Worm (Caenorhabditis elegans): Measurements from ENCODE around the gene ZK1055.7.

ZK1055.7 gene

ce11 chrV:6616294-6616693 is 11.1 kb upstream of the ZK1055.7 start:
- no peak for TF ChIP-seq lin-13 (tag; optimal IDR thresholded peaks at IDR 0.05)
- TF ChIP-seq ham-2 (GFP tag; optimal IDR thresholded peaks at IDR 0.05): no peak
- no peak for TF ChIP-seq unc-62 (GFP tag; optimal IDR thresholded peaks at IDR 0.05)
- TF ChIP-seq ceh-39 (tag; optimal IDR thresholded peaks at IDR 0.05): no peak
- no peak for TF ChIP-seq mep-1 (tag; optimal IDR thresholded peaks at IDR 0.05)
- TF ChIP-seq nhr-76 (tag; optimal IDR thresholded peaks at IDR 0.05): no peak
- no peak for TF ChIP-seq mls-2 (tag; optimal IDR thresholded peaks at IDR 0.05)
- no peak for TF ChIP-seq ceh-43 (GFP tag; optimal IDR thresholded peaks at IDR 0.05)
- TF ChIP-seq elt-1 (tag; optimal IDR thresholded peaks at IDR 0.05; ENCODE audit: borderline replicate concordance, insufficient read depth): no peak
- no peak for TF ChIP-seq hlh-1 (tag; optimal IDR thresholded peaks at IDR 0.05)
- no peak for TF ChIP-seq sptf-1 (tag; optimal IDR thresholded peaks at IDR 0.05)
- no peak for TF ChIP-seq nhr-2 (tag; optimal IDR thresholded peaks at IDR 0.05)
- no peak for TF ChIP-seq cnd-1 (tag; optimal IDR thresholded peaks at IDR 0.05)
- no peak for TF ChIP-seq nhr-12 (tag; optimal IDR thresholded peaks at IDR 0.05)
- no peak for TF ChIP-seq nhr-237 (tag; optimal IDR thresholded peaks at IDR 0.05)
- no peak for TF ChIP-seq zip-8 (tag; optimal IDR thresholded peaks at IDR 0.05)
- no peak for TF ChIP-seq pha-4 (tag; optimal IDR thresholded peaks at IDR 0.05)

ce11 chrV:6614968-6615367 is 9.8 kb upstream of the ZK1055.7 start:
- TF ChIP-seq lin-32 (GFP tag; optimal IDR thresholded peaks at IDR 0.05) (no peak), lin-13 (tag; optimal IDR thresholded peaks at IDR 0.05) (no peak)

ce11 chrV:6614152-6614734 is 9.1 kb upstream of the ZK1055.7 start, which contains the start of gene cpr-4:
cpr-4 (plus strand) TSS chrV:6614674.
- TF ChIP-seq lsy-2 (tag; optimal IDR thresholded peaks at IDR 0.05): no peak
- no peak for TF ChIP-seq hlh-1 (tag; optimal IDR thresholded peaks at IDR 0.05)
- no peak for TF ChIP-seq unc-120 (tag; optimal IDR thresholded peaks at IDR 0.05; ENCODE audit: poor library complexity, severe bottlenecking)
- no peak for TF ChIP-seq sem-2 (GFP tag; optimal IDR thresholded peaks at IDR 0.05)
- TF ChIP-seq zip-8 (tag; optimal IDR thresholded peaks at IDR 0.05): no peak
- no peak for TF ChIP-seq elt-3 (tag; optimal IDR thresholded peaks at IDR 0.05)
- TF ChIP-seq mls-2 (tag; optimal IDR thresholded peaks at IDR 0.05): no peak
- no peak for TF ChIP-seq nhr-2 (tag; optimal IDR thresholded peaks at IDR 0.05)
- no peak for TF ChIP-seq ceh-83 (GFP tag; optimal IDR thresholded peaks at IDR 0.05)
- TF ChIP-seq bed-3 (GFP tag; optimal IDR thresholded peaks at IDR 0.05): no peak
- no peak for TF ChIP-seq ceh-39 (tag; optimal IDR thresholded peaks at IDR 0.05)
- TF ChIP-seq nhr-237 (tag; optimal IDR thresholded peaks at IDR 0.05): no peak
- no peak for TF ChIP-seq ces-1 (GFP tag; optimal IDR thresholded peaks at IDR 0.05)
- TF ChIP-seq nhr-76 (tag; optimal IDR thresholded peaks at IDR 0.05): no peak
- no peak for TF ChIP-seq mep-1 (tag; optimal IDR thresholded peaks at IDR 0.05)
- no peak for TF ChIP-seq ham-2 (GFP tag; optimal IDR thresholded peaks at IDR 0.05)
- TF ChIP-seq tbx-8 (GFP tag; optimal IDR thresholded peaks at IDR 0.05): no peak
- TF ChIP-seq nhr-12 (tag; optimal IDR thresholded peaks at IDR 0.05): no peak

- TF ChIP-seq lin-13 (tag; optimal IDR thresholded peaks at IDR 0.05) (peak; percentile 8), lsy-2 (tag; optimal IDR thresholded peaks at IDR 0.05) (peak; percentile 87), sptf-1 (tag; optimal IDR thresholded peaks at IDR 0.05) (no peak)
These were observed 6.3 kb upstream of the ZK1055.7 start for ce11 chrV:6611504-6611903.

- TF ChIP-seq ceh-83 (GFP tag; optimal IDR thresholded peaks at IDR 0.05): no peak
- TF ChIP-seq nhr-28 (tag; optimal IDR thresholded peaks at IDR 0.05): no peak
- TF ChIP-seq nhr-12 (tag; optimal IDR thresholded peaks at IDR 0.05): no peak
- TF ChIP-seq unc-120 (tag; optimal IDR thresholded peaks at IDR 0.05; ENCODE audit: poor library complexity, severe bottlenecking): no peak
- no peak for TF ChIP-seq ham-2 (GFP tag; optimal IDR thresholded peaks at IDR 0.05)
- no peak for TF ChIP-seq ztf-11 (tag; optimal IDR thresholded peaks at IDR 0.05)
- no peak for TF ChIP-seq tbx-8 (GFP tag; optimal IDR thresholded peaks at IDR 0.05)
- no peak for TF ChIP-seq ces-1 (GFP tag; optimal IDR thresholded peaks at IDR 0.05)
- no peak for TF ChIP-seq lin-32 (GFP tag; optimal IDR thresholded peaks at IDR 0.05)
- no peak for TF ChIP-seq nhr-76 (tag; optimal IDR thresholded peaks at IDR 0.05)
- no peak for TF ChIP-seq unc-62 (GFP tag; optimal IDR thresholded peaks at IDR 0.05)
- TF ChIP-seq blmp-1 (tag; optimal IDR thresholded peaks at IDR 0.05): no peak
These were observed 5.9 kb upstream of the ZK1055.7 start, which contains the start of gene gon-14 for ce11 chrV:6611058-6611457. gon-14 (minus strand) TSS chrV:6611158.

- TF ChIP-seq nhr-76 (tag; optimal IDR thresholded peaks at IDR 0.05): no peak
- no peak for TF ChIP-seq drap-1 (GFP tag; optimal IDR thresholded peaks at IDR 0.05)
- no peak for TF ChIP-seq mab-5 (tag; optimal IDR thresholded peaks at IDR 0.05)
- no peak for TF ChIP-seq mls-2 (tag; optimal IDR thresholded peaks at IDR 0.05)
- TF ChIP-seq ztf-11 (tag; optimal IDR thresholded peaks at IDR 0.05): no peak
- TF ChIP-seq nhr-237 (tag; optimal IDR thresholded peaks at IDR 0.05): no peak
- no peak for TF ChIP-seq pha-4 (tag; optimal IDR thresholded peaks at IDR 0.05)
These were observed 1.0 kb upstream of the ZK1055.7 start for ce11 chrV:6606197-6606596.

Measured in whole organism, mixed stage, embryonic.